Worm (Caenorhabditis elegans): ENCODE measurements around the gene wee-1.1.

ce11 chrII:9583461-9583860 is at the start of gene wee-1.1:
- TF ChIP-seq skn-1 (tag; optimal IDR thresholded peaks at IDR 0.05) (no peak), ztf-7 (tag; optimal IDR thresholded peaks at IDR 0.05) (no peak), ama-1 (optimal IDR thresholded peaks at IDR 0.05) (no peak), nhr-10 (tag; optimal IDR thresholded peaks at IDR 0.05) (no peak), sdz-12 (GFP tag; optimal IDR thresholded peaks at IDR 0.05) (no peak), zag-1 (tag; optimal IDR thresholded peaks at IDR 0.05) (no peak), dmd-6 (GFP tag; IDR thresholded peaks at IDR 0.05) (no peak), lsy-2 (tag; optimal IDR thresholded peaks at IDR 0.05) (no peak), nhr-77 (tag; optimal IDR thresholded peaks at IDR 0.05) (no peak), lin-39 (tag; optimal IDR thresholded peaks at IDR 0.05) (no peak), unc-62 (GFP tag; optimal IDR thresholded peaks at IDR 0.05 in 1 of 2) (no peak), unc-62 (tag; optimal IDR thresholded peaks at IDR 0.05) (no peak), nhr-76 (tag; optimal IDR thresholded peaks at IDR 0.05) (no peak), mdl-1 (tag; optimal IDR thresholded peaks at IDR 0.05) (no peak), zip-2 (tag; optimal IDR thresholded peaks at IDR 0.05) (no peak)

Measured in whole organism, L4 larva.